Fruit fly (Drosophila melanogaster) whole organism, embryonic: ENCODE data around the gene CG31551.

ENCODE experiments used
- B-H2 ChIP-seq: fragments of 200-800 bp; sonication (Bioruptor generic); optimal IDR thresholded peaks from 2 replicates; lab custom pipeline; 2018; ENCODE audit warnings: missing biosample characterization, mild to moderate bottlenecking, missing genetic modification characterization
- BtbVII ChIP-seq: fragments of 200-800 bp; sonication (Bioruptor generic); optimal IDR thresholded peaks from 3 replicates; lab custom pipeline; 2017; ENCODE audit warnings: missing biosample characterization, mild to moderate bottlenecking, missing genetic modification characterization
- CG1024 ChIP-seq: fragments of 200-800 bp; sonication (Bioruptor generic); IDR thresholded peaks from 2 replicates; pipeline ENCODE4 v1.3.6; 2022; ENCODE audit warnings: missing biosample characterization, missing genetic modification characterization
- CG10565 ChIP-seq: fragments of 200-800 bp; sonication (Bioruptor generic); optimal IDR thresholded peaks from 3 replicates; lab custom pipeline; 2016; ENCODE audit warnings: missing biosample characterization, mild to moderate bottlenecking, missing genetic modification characterization
- CG11398 ChIP-seq: fragments of 200-800 bp; sonication (Bioruptor generic); optimal IDR thresholded peaks from 2 replicates; lab custom pipeline; 2016; ENCODE audit warnings: missing biosample characterization, missing genetic modification characterization
- CG11695 ChIP-seq: fragments of 200-800 bp; sonication (Bioruptor generic); IDR thresholded peaks from 3 replicates; pipeline ENCODE4 v1.3.6; 2022; ENCODE audit warnings: missing biosample characterization, missing genetic modification characterization
- CG12071 ChIP-seq: fragments of 200-800 bp; sonication (Bioruptor generic); optimal IDR thresholded peaks from 3 replicates; lab custom pipeline; 2018; ENCODE audit warnings: missing biosample characterization, mild to moderate bottlenecking, missing genetic modification characterization
- CG12299 ChIP-seq: fragments of 200-800 bp; sonication (Bioruptor generic); optimal IDR thresholded peaks from 2 replicates; lab custom pipeline; 2018; ENCODE audit warnings: missing biosample characterization, mild to moderate bottlenecking, missing genetic modification characterization
- CG12659 ChIP-seq: fragments of 200-800 bp; sonication (Bioruptor generic); optimal IDR thresholded peaks from 3 replicates; lab custom pipeline; 2017; ENCODE audit warnings: mild to moderate bottlenecking, missing biosample characterization, missing genetic modification reagents, missing genetic modification characterization
- CG17912 ChIP-seq: fragments of 200-800 bp; sonication (Bioruptor generic); optimal IDR thresholded peaks from 2 replicates; lab custom pipeline; 2018; ENCODE audit warnings: missing biosample characterization, mild to moderate bottlenecking, missing genetic modification characterization
- CG2202 ChIP-seq: fragments of 200-800 bp; sonication (Bioruptor generic); optimal IDR thresholded peaks from 2 replicates; lab custom pipeline; 2018; ENCODE audit warnings: missing biosample characterization, mild to moderate bottlenecking, missing genetic modification characterization
- CG32767 ChIP-seq: fragments of 200-800 bp; sonication (Bioruptor generic); IDR thresholded peaks from 2 replicates; pipeline ENCODE4 v1.3.6; 2022; ENCODE audit warnings: missing biosample characterization, missing genetic modification characterization
- CG3726 ChIP-seq: fragments of 200-800 bp; sonication (Bioruptor generic); IDR thresholded peaks from 3 replicates; pipeline ENCODE4, ENCODE4 v1.3.6; 2022; ENCODE audit warnings: missing biosample characterization, missing genetic modification characterization
- CG43689 ChIP-seq: fragments of 200-800 bp; sonication (Bioruptor generic); IDR thresholded peaks from 2 replicates; pipeline ENCODE4 v1.3.6; 2022; ENCODE audit warnings: missing biosample characterization, missing genetic modification characterization
- CG6175 ChIP-seq: fragments of 200-800 bp; sonication (Bioruptor generic); IDR thresholded peaks from 3 replicates; pipeline ENCODE4 v1.3.6; 2022; ENCODE audit warnings: missing biosample characterization, missing genetic modification characterization
- CG6689 ChIP-seq: fragments of 200-800 bp; sonication (Bioruptor generic); IDR thresholded peaks from 2 replicates; pipeline ENCODE4 v1.3.6; 2022; ENCODE audit warnings: missing biosample characterization, missing genetic modification characterization
- CG8478 ChIP-seq: fragments of >200 bp; optimal IDR thresholded peaks from 2 replicates; lab custom pipeline; 2018
- CTCF ChIP-seq: fragments of 200-800 bp; sonication (Bioruptor generic); optimal IDR thresholded peaks from 2 replicates; lab custom pipeline; 2017; ENCODE audit warnings: missing biosample characterization, mild to moderate bottlenecking, missing genetic modification characterization, moderate library complexity
- Camta ChIP-seq: fragments of 200-800 bp; sonication (Bioruptor generic); optimal IDR thresholded peaks from 2 replicates; lab custom pipeline; 2016; ENCODE audit warnings: missing biosample characterization, missing genetic modification characterization
- D ChIP-seq, 2 experiments: fragments of 200-800 bp in 1 of 2; fragments of >200 bp in 1 of 2; sonication (Bioruptor generic) in 1 of 2; optimal IDR thresholded peaks; 2 replicates in 1 of 2; 3 replicates in 1 of 2; lab custom pipeline; 2017; ENCODE audit warnings: mild to moderate bottlenecking in 1 of 2, missing biosample characterization in 1 of 2, missing genetic modification characterization in 1 of 2, missing genetic modification reagents in 1 of 2
- D19B ChIP-seq: fragments of 200-800 bp; sonication (Bioruptor generic); optimal IDR thresholded peaks from 2 replicates; lab custom pipeline; 2017; ENCODE audit warnings: missing biosample characterization, mild to moderate bottlenecking, missing genetic modification characterization
- Dp ChIP-seq: fragments of 200-800 bp; sonication (Bioruptor generic); optimal IDR thresholded peaks from 2 replicates; lab custom pipeline; 2018; ENCODE audit warnings: missing biosample characterization, mild to moderate bottlenecking, missing genetic modification characterization, moderate library complexity
- Eip74EF ChIP-seq, 2 experiments: fragments of 200-800 bp in 1 of 2; fragments of >200 bp in 1 of 2; sonication (Bioruptor generic) in 1 of 2; optimal IDR thresholded peaks; 2 replicates each; lab custom pipeline; 2017 to 2019; ENCODE audit warnings: missing biosample characterization in 2 of 2, missing genetic modification characterization in 2 of 2, mild to moderate bottlenecking in 1 of 2, moderate library complexity in 1 of 2
- Fer1 ChIP-seq: fragments of 200-800 bp; sonication (Bioruptor generic); optimal IDR thresholded peaks from 2 replicates; lab custom pipeline; 2017; ENCODE audit warnings: missing biosample characterization, mild to moderate bottlenecking, missing genetic modification characterization
- Hey ChIP-seq: fragments of 200-800 bp; sonication (Bioruptor generic); optimal IDR thresholded peaks from 3 replicates; lab custom pipeline; 2018; ENCODE audit warnings: missing biosample characterization, mild to moderate bottlenecking, missing genetic modification characterization
- Hr3 ChIP-seq: fragments of 200-800 bp; sonication (Bioruptor generic); optimal IDR thresholded peaks from 3 replicates; lab custom pipeline; 2016; ENCODE audit warnings: missing biosample characterization, missing genetic modification characterization
- MTF-1 ChIP-seq: fragments of 200-800 bp; sonication (Bioruptor generic); optimal IDR thresholded peaks from 2 replicates; lab custom pipeline; 2018; ENCODE audit warnings: missing biosample characterization, mild to moderate bottlenecking, missing genetic modification characterization, borderline replicate concordance
- NC2α ChIP-seq: fragments of 200-800 bp; sonication (Bioruptor generic); optimal IDR thresholded peaks from 2 replicates; lab custom pipeline; 2016; ENCODE audit warnings: missing biosample characterization, missing genetic modification characterization
- Optix ChIP-seq: fragments of 200-800 bp; sonication (Bioruptor generic); IDR thresholded peaks from 3 replicates; pipeline ENCODE4 v1.3.6; 2022; ENCODE audit warnings: missing biosample characterization, missing genetic modification characterization
- Pdp1 ChIP-seq, 2 experiments: fragments of 200-800 bp; sonication (Bioruptor generic); optimal IDR thresholded peaks; 3 replicates each; lab custom pipeline; 2016; ENCODE audit warnings: missing biosample characterization in 2 of 2, missing genetic modification characterization in 2 of 2, mild to moderate bottlenecking in 1 of 2, moderate library complexity in 1 of 2
- Ptx1 ChIP-seq: fragments of 200-800 bp; sonication (Bioruptor generic); IDR thresholded peaks from 2 replicates; pipeline ENCODE4 v1.3.6; 2022; ENCODE audit warnings: missing biosample characterization, missing genetic modification characterization
- Rfx ChIP-seq: fragments of 200-800 bp; sonication (Bioruptor generic); IDR thresholded peaks from 2 replicates; pipeline ENCODE4 v1.3.6; 2022; ENCODE audit warnings: missing biosample characterization, missing genetic modification characterization
- ash1 ChIP-seq: fragments of 200-800 bp; sonication (Bioruptor generic); optimal IDR thresholded peaks from 2 replicates; lab custom pipeline; 2018; ENCODE audit warnings: missing biosample characterization, mild to moderate bottlenecking, missing genetic modification characterization
- bigmax ChIP-seq: fragments of 200-800 bp; sonication (Bioruptor generic); optimal IDR thresholded peaks from 2 replicates; lab custom pipeline; 2018; ENCODE audit warnings: missing biosample characterization, mild to moderate bottlenecking, missing genetic modification characterization
- dm ChIP-seq: fragments of 200-800 bp; sonication (Bioruptor generic); optimal IDR thresholded peaks from 3 replicates; lab custom pipeline; 2016; ENCODE audit warnings: missing biosample characterization, missing genetic modification characterization
- dmrt99B ChIP-seq: fragments of 200-800 bp; sonication (Bioruptor generic); optimal IDR thresholded peaks from 2 replicates; lab custom pipeline; 2018; ENCODE audit warnings: missing biosample characterization, mild to moderate bottlenecking, missing genetic modification characterization, moderate library complexity
- ewg ChIP-seq: fragments of 200-800 bp; sonication (Bioruptor generic); optimal IDR thresholded peaks from 3 replicates; lab custom pipeline; 2017; ENCODE audit warnings: mild to moderate bottlenecking, missing biosample characterization, missing genetic modification reagents, missing genetic modification characterization
- fd102C ChIP-seq: fragments of 200-800 bp; sonication (Bioruptor generic); optimal IDR thresholded peaks from 2 replicates; lab custom pipeline; 2018; ENCODE audit warnings: missing biosample characterization, mild to moderate bottlenecking, missing genetic modification characterization, moderate library complexity
- gro ChIP-seq: fragments of 200-800 bp; sonication (Bioruptor generic); optimal IDR thresholded peaks from 2 replicates; lab custom pipeline; 2016; ENCODE audit warnings: missing biosample characterization, missing genetic modification characterization
- gt ChIP-seq: fragments of 200-800 bp; sonication (Bioruptor generic); IDR thresholded peaks from 2 replicates; pipeline ENCODE4 v1.3.6; 2022; ENCODE audit warnings: missing biosample characterization, missing genetic modification characterization
- kni ChIP-seq: fragments of 200-800 bp; sonication (Bioruptor generic); optimal IDR thresholded peaks from 3 replicates; lab custom pipeline; 2017; ENCODE audit warnings: mild to moderate bottlenecking, missing biosample characterization, missing genetic modification reagents, missing genetic modification characterization
- lola ChIP-seq, 3 experiments: fragments of >200 bp in 2 of 3; fragments of 200-800 bp in 1 of 3; sonication (Bioruptor generic) in 1 of 3; optimal IDR thresholded peaks; 2 replicates each; lab custom pipeline; 2017 to 2019; ENCODE audit warnings: missing biosample characterization in 3 of 3, missing genetic modification characterization in 3 of 3, mild to moderate bottlenecking in 1 of 3, moderate library complexity in 1 of 3
- nom ChIP-seq: fragments of 200-800 bp; sonication (Bioruptor generic); optimal IDR thresholded peaks from 2 replicates; lab custom pipeline; 2017; ENCODE audit warnings: missing biosample characterization, missing genetic modification characterization, mild to moderate bottlenecking, moderate library complexity, missing genetic modification reagents
- odd ChIP-seq: fragments of 200-800 bp; sonication (Bioruptor generic); optimal IDR thresholded peaks from 2 replicates; lab custom pipeline; 2017; ENCODE audit warnings: missing biosample characterization, mild to moderate bottlenecking, missing genetic modification characterization
- p53 ChIP-seq: fragments of 200-800 bp; sonication (Bioruptor generic); optimal IDR thresholded peaks from 2 replicates; lab custom pipeline; 2016; ENCODE audit warnings: missing biosample characterization, missing genetic modification characterization
- scrt ChIP-seq: fragments of 200-800 bp; sonication (Bioruptor generic); optimal IDR thresholded peaks from 2 replicates; lab custom pipeline; 2018; ENCODE audit warnings: missing biosample characterization, mild to moderate bottlenecking, missing genetic modification characterization, moderate library complexity
- seq ChIP-seq: fragments of 200-800 bp; sonication (Bioruptor generic); IDR thresholded peaks from 2 replicates; pipeline ENCODE4 v1.3.6; 2022; ENCODE audit warnings: missing biosample characterization, missing genetic modification characterization
- so ChIP-seq: fragments of 200-800 bp; sonication (Bioruptor generic); IDR thresholded peaks from 3 replicates; pipeline ENCODE4 v1.3.6; 2022; ENCODE audit warnings: missing biosample characterization, missing genetic modification characterization
- sr ChIP-seq: fragments of 200-800 bp; sonication (Bioruptor generic); IDR thresholded peaks from 3 replicates; pipeline ENCODE4 v1.3.6; 2022; ENCODE audit warnings: missing biosample characterization, missing genetic modification characterization
- tll ChIP-seq, 2 experiments: fragments of 200-800 bp in 1 of 2; fragments of >200 bp in 1 of 2; sonication (Bioruptor generic) in 1 of 2; optimal IDR thresholded peaks; 2 replicates each; lab custom pipeline; 2017 to 2019; ENCODE audit warnings: missing biosample characterization in 2 of 2, missing genetic modification characterization in 2 of 2, mild to moderate bottlenecking in 1 of 2, moderate library complexity in 1 of 2

Gene CG31551

DNA sequence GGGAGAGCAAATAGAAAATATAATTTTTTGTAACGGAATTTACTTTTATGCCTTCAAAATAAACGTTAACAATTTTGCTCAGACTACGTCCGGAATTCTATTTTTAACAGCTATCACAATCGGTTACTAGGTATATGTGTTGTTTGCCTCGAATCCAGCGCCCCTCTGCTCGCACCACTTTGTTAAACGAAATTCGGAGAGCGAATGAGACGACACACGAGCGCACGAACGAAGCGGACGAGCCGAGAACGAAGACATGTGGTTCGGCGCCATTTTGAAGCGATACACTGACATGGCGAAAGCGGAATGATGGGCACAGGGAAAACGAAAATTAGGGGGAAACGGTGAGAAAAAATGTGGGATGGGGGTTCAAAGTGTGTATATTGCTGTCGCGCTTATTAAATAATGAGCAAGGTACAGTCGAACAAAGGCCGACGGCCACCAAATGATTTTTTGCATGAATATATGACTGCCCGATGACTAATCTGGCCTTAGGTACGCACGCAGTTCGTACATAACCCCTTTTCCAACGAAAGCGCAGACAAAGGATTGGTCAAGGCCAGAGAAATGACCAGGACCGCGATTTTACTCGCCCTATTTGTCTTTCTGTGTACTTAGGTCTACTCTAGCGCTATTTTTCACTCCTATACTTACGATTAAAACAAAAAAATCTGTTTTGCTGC is 27.1 kb upstream of the CG31551 start (continued):
- TF ChIP-seq Pdp1 (GFP tag; optimal IDR thresholded peaks at IDR 0.05; lab: Kevin White, UChicago) (peak in 1 of 2 experiments; percentile 82), CG11695 (GFP tag; lab: Robert Waterston, UW) (no peak), scrt (peak; percentile 15), D19B (GFP tag; lab: Kevin White, UChicago) (no peak), nom (peak; percentile 75), CG12659 (GFP tag; lab: Kevin White, UChicago) (peak; percentile 16), D (optimal IDR thresholded peaks at IDR 0.05; lab: Kevin White, UChicago) (peak; percentile 65), D (GFP tag; optimal IDR thresholded peaks at IDR 0.05; lab: Kevin White, UChicago) (no peak), Ptx1 (no peak), CG12071 (no peak), p53 (GFP tag; lab: Kevin White, UChicago) (no peak), CG6175 (GFP tag; lab: Robert Waterston, UW) (no peak), bigmax (GFP tag; lab: Kevin White, UChicago) (peak; percentile 94), gro (GFP tag; lab: Kevin White, UChicago) (peak; percentile 49), CG43689 (GFP tag; lab: Robert Waterston, UW) (no peak), CG8478 (lab: Kevin White, UChicago) (no peak), sr (GFP tag; lab: Robert Waterston, UW) (no peak), BtbVII (GFP tag; lab: Kevin White, UChicago) (peak; percentile 15), Optix (no peak), MTF-1 (GFP tag; lab: Kevin White, UChicago) (peak; percentile 21), kni (GFP tag; lab: Kevin White, UChicago) (peak; percentile 76), tll (GFP tag; optimal IDR thresholded peaks at IDR 0.05; lab: Kevin White, UChicago) (no peak), NC2α (GFP tag; lab: Kevin White, UChicago) (no peak), Eip74EF (GFP tag; optimal IDR thresholded peaks at IDR 0.05; lab: Kevin White, UChicago) (peak in 1 of 2 experiments; percentile 33), B-H2 (GFP tag; lab: Kevin White, UChicago) (peak; percentile 79), CG32767 (GFP tag; lab: Robert Waterston, UW) (no peak), gt (no peak), ewg (no peak), CG10565 (GFP tag; lab: Kevin White, UChicago) (no peak), lola (GFP tag; optimal IDR thresholded peaks at IDR 0.05; lab: Kevin White, UChicago) (no peak), so (no peak), seq (GFP tag; lab: Robert Waterston, UW) (no peak), ash1 (GFP tag; lab: Kevin White, UChicago) (no peak), CG6689 (GFP tag; lab: Robert Waterston, UW) (no peak), CG1024 (GFP tag; lab: Robert Waterston, UW) (no peak), Hr3 (GFP tag; lab: Kevin White, UChicago) (no peak), CG2202 (no peak), Camta (no peak), fd102C (GFP tag; lab: Kevin White, UChicago) (no peak), CG12299 (no peak), Rfx (no peak), CG11398 (GFP tag; lab: Kevin White, UChicago) (no peak), CG17912 (GFP tag; lab: Kevin White, UChicago) (peak; percentile 85), odd (GFP tag; lab: Kevin White, UChicago) (peak; percentile 21), dm (GFP tag; lab: Kevin White, UChicago) (peak; percentile 95), Fer1 (GFP tag; lab: Kevin White, UChicago) (peak; percentile 42), dmrt99B (tag; lab: Kevin White, UChicago) (no peak), CG3726 (no peak), Dp (GFP tag; lab: Kevin White, UChicago) (no peak), CTCF (GFP tag; lab: Kevin White, UChicago) (no peak), Hey (tag; lab: Kevin White, UChicago) (no peak)
